Worm (Caenorhabditis elegans) whole organism, young adult: Measurements from ENCODE around the gene K09F5.4.

Source experiments
- C17E4.6 ChIP-seq: fragments of 200-800 bp; sonication (Bioruptor generic); IDR thresholded peaks from 2 replicates; pipeline ENCODE4 v1.3.6; 2022; ENCODE audit warnings: missing genetic modification reagents, missing genetic modification characterization, missing compliant biosample characterization
- D2030.7 ChIP-seq: fragments of 200-800 bp; sonication (Bioruptor generic); IDR thresholded peaks from 2 replicates; pipeline ENCODE4 v1.3.6; 2022; ENCODE audit warnings: missing genetic modification reagents, missing genetic modification characterization, missing compliant biosample characterization
- F33H1.4 ChIP-seq: fragments of 200-800 bp; sonication (Bioruptor generic); IDR thresholded peaks from 2 replicates; pipeline ENCODE4 v1.3.6; 2022; ENCODE audit warnings: missing genetic modification reagents, missing genetic modification characterization, missing compliant biosample characterization
- F52B5.7 ChIP-seq: sonication (generic microtip); optimal IDR thresholded peaks from 2 replicates; lab custom pipeline; 2016; ENCODE audit warnings: mild to moderate bottlenecking, missing genetic modification characterization, missing compliant biosample characterization
- Y56A3A.18 ChIP-seq: fragments of 200-800 bp; sonication (Bioruptor generic); IDR thresholded peaks from 2 replicates; pipeline ENCODE4 v1.3.6; 2022; ENCODE audit warnings: missing genetic modification reagents, missing genetic modification characterization, missing compliant biosample characterization
- Y67H2A.10 ChIP-seq: fragments of 200-800 bp; sonication (Bioruptor generic); conservative IDR thresholded peaks from 2 replicates; pipeline ENCODE4 v1.3.6; 2022; ENCODE audit warnings: missing genetic modification reagents, missing genetic modification characterization, missing compliant biosample characterization
- atf-7 ChIP-seq: sonication (generic microtip); optimal IDR thresholded peaks from 2 replicates; lab custom pipeline; 2017; ENCODE audit warnings: mild to moderate bottlenecking, missing genetic modification characterization, missing compliant biosample characterization
- attf-6 ChIP-seq: fragments of 200-800 bp; sonication (Bioruptor generic); IDR thresholded peaks from 2 replicates; pipeline ENCODE4 v1.3.6; 2022; ENCODE audit warnings: missing genetic modification reagents, missing genetic modification characterization, missing compliant biosample characterization
- bed-1 ChIP-seq: fragments of 200-800 bp; sonication (Bioruptor generic); IDR thresholded peaks from 2 replicates; pipeline ENCODE4 v1.3.6; 2022; ENCODE audit warnings: missing genetic modification reagents, missing genetic modification characterization, missing compliant biosample characterization
- cebp-1 ChIP-seq, 2 experiments: fragments of 200-800 bp in 1 of 2; sonication (Bioruptor generic) in 1 of 2; sonication (generic microtip) in 1 of 2; IDR thresholded peaks in 1 of 2; optimal IDR thresholded peaks in 1 of 2; 2 replicates each; pipeline versions ENCODE4 v1.3.6 to Lab custom; 2017 to 2022; ENCODE audit warnings: missing compliant biosample characterization in 2 of 2, missing genetic modification characterization in 2 of 2, mild to moderate bottlenecking in 1 of 2, missing genetic modification reagents in 1 of 2, moderate library complexity in 1 of 2
- ceh-79 ChIP-seq: sonication (generic microtip); optimal IDR thresholded peaks from 2 replicates; lab custom pipeline; 2017; ENCODE audit warnings: mild to moderate bottlenecking, missing genetic modification characterization, missing compliant biosample characterization
- chd-7 ChIP-seq: sonication (generic microtip); optimal IDR thresholded peaks from 2 replicates; lab custom pipeline; 2016; ENCODE audit warnings: mild to moderate bottlenecking, missing genetic modification characterization, moderate library complexity, missing compliant biosample characterization
- dpff-1 ChIP-seq: sonication (generic microtip); optimal IDR thresholded peaks from 2 replicates; lab custom pipeline; 2017; ENCODE audit warnings: mild to moderate bottlenecking, missing genetic modification characterization, missing compliant biosample characterization
- dpl-1 ChIP-seq: fragments of 150-350 bp; optimal IDR thresholded peaks from 2 replicates; lab custom pipeline; 2014; ENCODE audit warnings: missing biosample characterization, missing genetic modification reagents, missing genetic modification characterization
- egl-18 ChIP-seq: fragments of 200-800 bp; sonication (Bioruptor generic); IDR thresholded peaks from 2 replicates; pipeline ENCODE4 v1.3.6; 2022; ENCODE audit warnings: missing genetic modification reagents, missing genetic modification characterization, missing compliant biosample characterization
- hmg-1.2 ChIP-seq: fragments of 200-800 bp; sonication (Bioruptor generic); IDR thresholded peaks from 2 replicates; pipeline ENCODE4 v1.3.6; 2022; ENCODE audit warnings: missing genetic modification reagents, missing genetic modification characterization, missing compliant biosample characterization
- hmg-20 ChIP-seq: fragments of 200-800 bp; sonication (Bioruptor generic); IDR thresholded peaks from 2 replicates; pipeline ENCODE4 v1.3.6; 2022; ENCODE audit warnings: missing genetic modification reagents, missing genetic modification characterization, missing compliant biosample characterization
- let-607 ChIP-seq, 2 experiments: fragments of 200-800 bp in 1 of 2; sonication (Bioruptor generic) in 1 of 2; sonication (generic microtip) in 1 of 2; optimal IDR thresholded peaks; 2 replicates each; lab custom pipeline; 2016 to 2018; ENCODE audit warnings: mild to moderate bottlenecking in 2 of 2, missing compliant biosample characterization in 2 of 2, missing genetic modification characterization in 2 of 2, moderate library complexity in 2 of 2, missing genotype in 1 of 2
- lin-40 ChIP-seq: sonication (generic microtip); optimal IDR thresholded peaks from 2 replicates; lab custom pipeline; 2016; ENCODE audit warnings: missing genetic modification characterization, mild to moderate bottlenecking, missing compliant biosample characterization, missing genotype, missing genetic modification reagents
- madf-10 ChIP-seq: sonication (generic microtip); optimal IDR thresholded peaks from 2 replicates; lab custom pipeline; 2016; ENCODE audit warnings: mild to moderate bottlenecking, missing genetic modification characterization, missing compliant biosample characterization
- madf-3 ChIP-seq: fragments of 200-800 bp; sonication (Bioruptor generic); IDR thresholded peaks from 2 replicates; pipeline ENCODE4 v1.3.6; 2022; ENCODE audit warnings: missing genetic modification reagents, missing genetic modification characterization, missing compliant biosample characterization
- madf-8 ChIP-seq: fragments of 200-800 bp; sonication (Bioruptor generic); conservative IDR thresholded peaks from 2 replicates; pipeline ENCODE4 v1.3.6; 2022; ENCODE audit warnings: missing genetic modification reagents, missing genetic modification characterization, missing compliant biosample characterization
- mcd-1 ChIP-seq: fragments of 200-800 bp; sonication (Bioruptor generic); IDR thresholded peaks from 2 replicates; pipeline ENCODE4 v1.3.6; 2022; ENCODE audit warnings: missing genetic modification reagents, missing genetic modification characterization, missing compliant biosample characterization
- nfya-1 ChIP-seq: sonication (generic microtip); optimal IDR thresholded peaks from 2 replicates; lab custom pipeline; 2017; ENCODE audit warnings: antibody characterized with exemption, missing compliant biosample characterization, missing genetic modification characterization, borderline replicate concordance; ENCODE audit not compliant: insufficient read depth
- nfya-2 ChIP-seq: fragments of 200-800 bp; sonication (Bioruptor generic); IDR thresholded peaks from 2 replicates; pipeline ENCODE4 v1.3.6; 2022; ENCODE audit warnings: missing genetic modification reagents, missing genetic modification characterization, missing compliant biosample characterization
- nhr-120 ChIP-seq: fragments of 200-800 bp; sonication (Bioruptor generic); IDR thresholded peaks from 2 replicates; pipeline ENCODE4 v1.3.6; 2022; ENCODE audit warnings: missing genetic modification characterization, missing compliant biosample characterization
- nhr-80 ChIP-seq: sonication (generic microtip); optimal IDR thresholded peaks from 2 replicates; lab custom pipeline; 2016; ENCODE audit warnings: missing genetic modification characterization, missing compliant biosample characterization
- pbrm-1 ChIP-seq: fragments of 200-800 bp; sonication (Bioruptor generic); IDR thresholded peaks from 2 replicates; pipeline ENCODE4 v1.3.6; 2022; ENCODE audit warnings: missing genetic modification reagents, missing genetic modification characterization, missing compliant biosample characterization
- snpc-1.1 ChIP-seq: sonication (generic microtip); optimal IDR thresholded peaks from 2 replicates; lab custom pipeline; 2017; ENCODE audit warnings: missing genetic modification characterization, mild to moderate bottlenecking, missing compliant biosample characterization, antibody characterized with exemption, moderate library complexity, missing genotype, missing genetic modification reagents; ENCODE audit not compliant: insufficient read depth
- snpc-3.4 ChIP-seq: sonication (generic microtip); optimal IDR thresholded peaks from 2 replicates; lab custom pipeline; 2017; ENCODE audit warnings: missing genetic modification characterization, mild to moderate bottlenecking, missing compliant biosample characterization, antibody characterized with exemption, moderate library complexity, missing genotype, missing genetic modification reagents
- somi-1 ChIP-seq: fragments of 200-800 bp; sonication (Bioruptor generic); optimal IDR thresholded peaks from 2 replicates; lab custom pipeline; 2018; ENCODE audit warnings: mild to moderate bottlenecking, missing genetic modification characterization, missing compliant biosample characterization
- tbp1 ChIP-seq: fragments of 200-800 bp; sonication (Bioruptor generic); optimal IDR thresholded peaks from 2 replicates; lab custom pipeline; 2018; ENCODE audit warnings: mild to moderate bottlenecking, missing genetic modification characterization, missing compliant biosample characterization
- ztf-18 ChIP-seq: sonication (generic microtip); optimal IDR thresholded peaks from 2 replicates; lab custom pipeline; 2016; ENCODE audit warnings: missing genotype, mild to moderate bottlenecking, missing genetic modification characterization, missing compliant biosample characterization
- ztf-22 ChIP-seq: fragments of 200-800 bp; sonication (Bioruptor generic); optimal IDR thresholded peaks from 2 replicates; lab custom pipeline; 2018; ENCODE audit warnings: mild to moderate bottlenecking, missing genetic modification characterization, moderate library complexity, missing compliant biosample characterization
- ztf-25 ChIP-seq: fragments of 200-800 bp; sonication (Bioruptor generic); IDR thresholded peaks from 2 replicates; pipeline ENCODE4 v1.3.6; 2022; ENCODE audit warnings: missing genetic modification reagents, missing genetic modification characterization, missing compliant biosample characterization

Gene K09F5.4

DNA sequence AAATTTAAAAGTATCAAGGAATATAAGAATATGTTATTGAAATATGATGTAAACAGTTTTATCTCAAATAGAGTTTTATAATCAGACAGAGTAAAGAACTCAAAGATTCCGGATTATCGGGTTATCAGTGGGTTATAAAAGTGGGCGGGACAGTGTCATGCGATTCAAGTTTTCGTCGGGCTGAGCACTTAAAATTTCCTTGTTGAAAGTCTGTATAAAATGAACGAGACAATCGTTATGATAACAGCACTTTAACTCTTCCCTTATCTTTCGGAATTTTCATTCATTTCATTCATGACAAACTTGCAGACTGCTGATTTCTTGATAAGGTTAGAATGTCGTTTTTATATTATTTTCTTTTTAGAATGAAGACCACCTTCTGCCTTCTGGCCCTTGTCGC is 15.1 kb upstream of the K09F5.4 start, which contains the start of gene spp-14:
TSS of gene spp-14 (plus strand) at position 365 of the 400 bp plus-strand sequence.
- TF ChIP-seq nfya-1 (tag; lab: Kevin White, UChicago) = no peak
- TF ChIP-seq tbp1 (GFP tag; lab: Kevin White, UChicago) = peak; percentile 23
- no peak for TF ChIP-seq somi-1 (GFP tag; lab: Kevin White, UChicago)
- TF ChIP-seq ztf-22 (GFP tag; lab: Kevin White, UChicago) = peak; percentile 52
- TF ChIP-seq bed-1 = no peak
- TF ChIP-seq chd-7 (tag; lab: Kevin White, UChicago) = no peak
- TF ChIP-seq lin-40 (tag; lab: Kevin White, UChicago) = no peak
- TF ChIP-seq nhr-80 (tag; lab: Kevin White, UChicago) = peak; percentile 89
- no peak for TF ChIP-seq cebp-1 (GFP tag; IDR thresholded peaks at IDR 0.05; lab: Robert Waterston, UW)
- TF ChIP-seq cebp-1 (tag; optimal IDR thresholded peaks at IDR 0.05; lab: Kevin White, UChicago) = peak; percentile 9
- peak; percentile 60 for TF ChIP-seq atf-7 (tag; lab: Kevin White, UChicago)
- TF ChIP-seq let-607 (tag; optimal IDR thresholded peaks at IDR 0.05; lab: Kevin White, UChicago) = peak in 1 of 2 experiments; percentile 3

DNA sequence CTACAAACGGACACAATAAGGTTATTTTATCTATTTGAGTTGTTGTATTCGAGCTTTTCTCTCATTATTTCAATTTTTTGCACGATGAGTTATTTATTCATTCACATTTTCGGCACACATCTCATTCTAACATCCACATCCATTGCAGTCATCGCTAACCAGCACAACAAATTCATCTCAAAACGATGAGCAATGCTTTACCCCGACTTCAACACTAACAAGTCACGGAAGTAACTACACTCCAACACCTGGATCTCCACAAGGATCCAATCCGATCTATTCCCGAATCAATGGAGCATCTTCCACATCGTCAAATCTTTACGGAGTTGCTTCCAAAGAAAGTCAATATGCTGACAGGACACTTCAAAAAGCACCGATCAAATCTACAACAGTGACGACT is 13.6 kb upstream of the K09F5.4 start:
- TF ChIP-seq hmg-20 (no peak), nfya-2 (GFP tag; lab: Robert Waterston, UW) (no peak), F33H1.4 (GFP tag; lab: Robert Waterston, UW) (no peak)

DNA sequence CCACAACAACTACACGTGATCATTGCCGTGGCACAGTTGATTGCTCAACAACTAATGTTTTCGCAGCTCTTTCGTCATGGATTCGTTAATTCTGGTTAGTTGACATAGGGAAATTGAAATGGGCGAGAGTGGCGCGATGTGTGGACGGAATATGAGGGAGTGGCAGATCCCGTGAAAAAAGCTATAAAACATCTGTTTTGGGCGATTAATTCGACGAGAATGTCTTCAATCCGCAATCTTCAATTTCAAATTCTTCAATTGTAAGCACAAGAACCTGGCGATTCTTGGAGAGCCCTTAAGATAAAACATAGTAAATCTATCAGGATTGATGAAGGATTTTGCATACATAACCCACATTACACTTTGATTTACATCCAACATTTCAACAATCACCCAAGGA is 10.0 kb upstream of the K09F5.4 start:
- TF ChIP-seq nfya-1 (tag; lab: Kevin White, UChicago) = no peak
- no peak for TF ChIP-seq mcd-1 (GFP tag; lab: Robert Waterston, UW)
- TF ChIP-seq madf-8 (GFP tag; lab: Robert Waterston, UW) = no peak
- no peak for TF ChIP-seq dpff-1 (tag; lab: Kevin White, UChicago)
- no peak for TF ChIP-seq ceh-79
- no peak for TF ChIP-seq hmg-1.2 (GFP tag; lab: Robert Waterston, UW)
- TF ChIP-seq tbp1 (GFP tag; lab: Kevin White, UChicago) = no peak
- TF ChIP-seq madf-3 (GFP tag; lab: Robert Waterston, UW) = no peak
- TF ChIP-seq D2030.7 (GFP tag; lab: Robert Waterston, UW) = no peak
- no peak for TF ChIP-seq Y67H2A.10 (GFP tag; lab: Robert Waterston, UW)
- no peak for TF ChIP-seq chd-7 (tag; lab: Kevin White, UChicago)
- TF ChIP-seq dpl-1 (GFP tag; lab: Kevin White, UChicago) = no peak
- no peak for TF ChIP-seq F52B5.7 (tag; lab: Kevin White, UChicago)
- no peak for TF ChIP-seq ztf-18
- TF ChIP-seq egl-18 (GFP tag; lab: Robert Waterston, UW) = no peak
- TF ChIP-seq Y56A3A.18 (GFP tag; lab: Robert Waterston, UW) = no peak
- TF ChIP-seq, all 124 proteins: peak for 0

DNA sequence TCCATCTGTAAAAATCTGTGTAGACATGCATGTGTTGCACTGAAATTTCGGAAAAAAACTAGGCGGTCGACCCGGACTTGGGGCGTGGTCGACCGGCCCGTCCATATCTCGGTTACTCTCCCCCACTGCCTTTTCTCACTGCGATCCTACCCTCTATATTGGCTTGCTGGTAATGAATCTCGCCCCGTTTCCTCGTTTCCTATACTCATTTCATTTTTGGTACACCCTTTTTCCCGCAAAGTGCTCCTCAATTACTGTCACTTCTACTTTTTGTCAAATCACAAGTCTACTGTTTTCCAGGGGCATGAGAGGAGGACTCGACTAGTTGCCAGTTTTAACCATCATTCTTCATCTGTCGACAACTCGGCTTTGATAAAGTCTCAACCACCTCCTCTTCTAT is 8.4 kb upstream of the K09F5.4 start, which contains the start of gene K09F5.6:
TSS of gene K09F5.6 (plus strand) at position 301 of the 400 bp plus-strand sequence.
- TF ChIP-seq ztf-25 (GFP tag; lab: Robert Waterston, UW) (0 out of 2 replicates have a peak, but pooled peaks have one; percentile 49), ceh-79 (no peak)

DNA sequence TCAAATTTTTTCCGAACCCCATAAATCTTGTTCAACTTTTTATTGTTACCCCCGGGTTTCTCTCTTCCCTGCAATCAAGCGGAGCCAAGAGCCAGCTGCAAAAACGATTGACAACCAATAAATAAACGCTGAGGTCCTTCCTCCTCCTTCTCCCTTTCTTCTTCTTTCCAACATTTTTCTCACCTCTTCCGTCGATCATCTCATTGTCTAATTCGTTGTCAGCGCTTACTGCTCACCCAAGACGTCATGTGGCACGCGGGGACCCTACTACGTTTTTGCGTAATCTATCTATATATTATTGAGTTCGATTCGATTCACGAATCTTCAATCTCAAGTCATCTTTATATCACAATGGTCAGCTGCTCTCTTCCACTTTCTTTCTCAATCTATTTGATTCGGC is 4.9 kb upstream of the K09F5.4 start:
- TF ChIP-seq snpc-1.1 (tag; lab: Kevin White, UChicago) = no peak
- TF ChIP-seq madf-10 = no peak
- no peak for TF ChIP-seq attf-6 (GFP tag; lab: Robert Waterston, UW)
- no peak for TF ChIP-seq Y67H2A.10 (GFP tag; lab: Robert Waterston, UW)
- no peak for TF ChIP-seq pbrm-1 (GFP tag; lab: Robert Waterston, UW)
- no peak for TF ChIP-seq cebp-1 (GFP tag; IDR thresholded peaks at IDR 0.05; lab: Robert Waterston, UW)
- no peak for TF ChIP-seq cebp-1 (tag; optimal IDR thresholded peaks at IDR 0.05; lab: Kevin White, UChicago)
- no peak for TF ChIP-seq snpc-3.4 (tag; lab: Kevin White, UChicago)
- TF ChIP-seq nhr-120 (GFP tag; lab: Robert Waterston, UW) = no peak
- TF ChIP-seq C17E4.6 (GFP tag; lab: Robert Waterston, UW) = no peak
